Worm (Caenorhabditis elegans) whole organism, L4 larva: Measurements from ENCODE around the gene C18E9.5.

Source experiments
- D1046.2 ChIP-seq: fragments of 200-800 bp; sonication (Bioruptor generic); IDR thresholded peaks from 2 replicates; pipeline ENCODE4 v1.3.6; 2022; ENCODE audit warnings: missing genetic modification characterization, missing compliant biosample characterization
- F26F4.8 ChIP-seq: fragments of 200-800 bp; sonication (Bioruptor generic); conservative IDR thresholded peaks from 2 replicates; pipeline ENCODE4 v1.3.6; 2022; ENCODE audit warnings: missing genetic modification characterization, missing compliant biosample characterization
- F37D6.2 ChIP-seq: sonication (generic microtip); optimal IDR thresholded peaks from 2 replicates; lab custom pipeline; 2016; ENCODE audit warnings: mild to moderate bottlenecking, missing genetic modification characterization, missing compliant biosample characterization
- F44E2.7 ChIP-seq: fragments of 200-800 bp; sonication (Bioruptor generic); IDR thresholded peaks from 2 replicates; pipeline ENCODE4 v2.1.2; 2022; ENCODE audit warnings: missing genetic modification characterization, missing compliant biosample characterization
- T26A8.4 ChIP-seq: fragments of 200-800 bp; sonication (Bioruptor generic); IDR thresholded peaks from 2 replicates; pipeline ENCODE4 v1.3.6; 2022; ENCODE audit warnings: missing genetic modification characterization, missing compliant biosample characterization
- Y48G9A.11 ChIP-seq: fragments of 200-800 bp; sonication (Bioruptor generic); IDR thresholded peaks from 2 replicates; pipeline ENCODE4 v1.3.6; 2022; ENCODE audit warnings: missing genetic modification reagents, missing genetic modification characterization, missing compliant biosample characterization
- aha-1 ChIP-seq: fragments of 150-350 bp; peaks from one replicate; lab custom pipeline; 2014; ENCODE audit warnings: missing biosample characterization, missing genetic modification characterization
- arid-1 ChIP-seq: fragments of 200-800 bp; sonication (Bioruptor generic); conservative IDR thresholded peaks from 2 replicates; pipeline ENCODE4 v1.3.6; 2022; ENCODE audit warnings: missing genetic modification reagents, missing genetic modification characterization, missing compliant biosample characterization
- ceh-20 ChIP-seq: fragments of 200-800 bp; sonication (Bioruptor generic); IDR thresholded peaks from 2 replicates; pipeline ENCODE4 v1.3.6; 2022; ENCODE audit warnings: missing genetic modification reagents, missing genetic modification characterization, missing compliant biosample characterization
- ceh-62 ChIP-seq: sonication (generic microtip); optimal IDR thresholded peaks from 2 replicates; lab custom pipeline; 2017; ENCODE audit warnings: missing biosample characterization, missing genetic modification characterization
- cey-2 ChIP-seq: sonication (generic microtip); optimal IDR thresholded peaks from 3 replicates; lab custom pipeline; 2017; ENCODE audit warnings: missing genetic modification characterization, mild to moderate bottlenecking, missing compliant biosample characterization, antibody characterized with exemption, borderline replicate concordance; ENCODE audit not compliant: insufficient read depth
- daf-16 ChIP-seq, 3 experiments: sonication (generic microtip); optimal IDR thresholded peaks; 2 replicates each; lab custom pipeline; 2016 to 2017; ENCODE audit warnings: missing genetic modification characterization in 3 of 3, missing genetic modification reagents in 3 of 3, mild to moderate bottlenecking in 2 of 3, missing compliant biosample characterization in 2 of 3, missing biosample characterization in 1 of 3, moderate library complexity in 1 of 3
- dve-1 ChIP-seq: sonication (generic microtip); optimal IDR thresholded peaks from 2 replicates; lab custom pipeline; 2017; ENCODE audit warnings: antibody characterized with exemption, mild to moderate bottlenecking, missing genetic modification characterization, missing compliant biosample characterization; ENCODE audit not compliant: insufficient read depth
- fkh-10 ChIP-seq: fragments of 150-350 bp; optimal IDR thresholded peaks from 2 replicates; lab custom pipeline; 2014; ENCODE audit warnings: missing biosample characterization, missing genetic modification reagents, missing genetic modification characterization
- hif-1 ChIP-seq, 2 experiments: sonication (generic microtip); optimal IDR thresholded peaks; 2 replicates each; lab custom pipeline; 2016 to 2017; ENCODE audit warnings: missing compliant biosample characterization in 2 of 2, missing genetic modification characterization in 2 of 2, missing genetic modification reagents in 2 of 2, missing genotype in 2 of 2, mild to moderate bottlenecking in 1 of 2
- hlh-11 ChIP-seq: fragments of 200-800 bp; sonication (Bioruptor generic); optimal IDR thresholded peaks from 2 replicates; lab custom pipeline; 2018; ENCODE audit warnings: mild to moderate bottlenecking, missing genetic modification characterization, missing compliant biosample characterization
- hlh-30 ChIP-seq: sonication (generic microtip); optimal IDR thresholded peaks from 2 replicates; lab custom pipeline; 2017; ENCODE audit warnings: antibody characterized with exemption, mild to moderate bottlenecking, missing genetic modification characterization, missing compliant biosample characterization; ENCODE audit not compliant: insufficient read depth
- hmg-1.1 ChIP-seq: fragments of 200-800 bp; sonication (Bioruptor generic); IDR thresholded peaks from 2 replicates; pipeline ENCODE4 v1.3.6; 2022; ENCODE audit warnings: missing genetic modification reagents, missing genetic modification characterization, missing compliant biosample characterization
- lin-15B ChIP-seq: fragments of 150-350 bp; sonication (generic microtip); optimal IDR thresholded peaks from 3 replicates; lab custom pipeline; 2014; ENCODE audit warnings: missing biosample characterization, missing genetic modification characterization
- lin-38 ChIP-seq: fragments of 200-800 bp; sonication (Bioruptor generic); IDR thresholded peaks from 2 replicates; pipeline ENCODE4 v1.3.6; 2022; ENCODE audit warnings: missing genetic modification reagents, missing genetic modification characterization, missing compliant biosample characterization
- lir-3 ChIP-seq: sonication (generic microtip); optimal IDR thresholded peaks from 2 replicates; lab custom pipeline; 2016; ENCODE audit warnings: mild to moderate bottlenecking, missing genetic modification characterization, missing compliant biosample characterization
- mdl-1 ChIP-seq, 2 experiments: fragments of 150-350 bp in 1 of 2; sonication (generic microtip) in 1 of 2; optimal IDR thresholded peaks; 2 replicates each; lab custom pipeline; 2014 to 2017; ENCODE audit warnings: missing biosample characterization in 2 of 2, missing genetic modification characterization in 2 of 2
- mdt-29 ChIP-seq: fragments of 200-800 bp; sonication (Bioruptor generic); IDR thresholded peaks from 2 replicates; pipeline ENCODE4 v1.3.6; 2022; ENCODE audit warnings: missing genetic modification reagents, missing genetic modification characterization, missing compliant biosample characterization
- mep-1 ChIP-seq: fragments of 150-350 bp; sonication (generic microtip); optimal IDR thresholded peaks from 3 replicates; lab custom pipeline; 2014; ENCODE audit warnings: missing biosample characterization, missing genetic modification characterization
- mxl-2 ChIP-seq: fragments of 200-800 bp; sonication (Bioruptor generic); conservative IDR thresholded peaks from 2 replicates; pipeline ENCODE4 v1.3.6; 2022; ENCODE audit warnings: missing genetic modification reagents, missing genetic modification characterization, missing compliant biosample characterization
- mxl-3 ChIP-seq: fragments of 200-800 bp; sonication (Bioruptor generic); optimal IDR thresholded peaks from 2 replicates; lab custom pipeline; 2018; ENCODE audit warnings: mild to moderate bottlenecking, missing genetic modification characterization, missing compliant biosample characterization
- nhr-102 ChIP-seq: sonication (generic microtip); optimal IDR thresholded peaks from 2 replicates; lab custom pipeline; 2016; ENCODE audit warnings: mild to moderate bottlenecking, missing genetic modification characterization, moderate library complexity, missing compliant biosample characterization
- nhr-111 ChIP-seq: fragments of 200-800 bp; sonication (Bioruptor generic); optimal IDR thresholded peaks from 2 replicates; lab custom pipeline; 2018; ENCODE audit warnings: mild to moderate bottlenecking, missing genetic modification characterization, missing compliant biosample characterization
- nhr-28 ChIP-seq: fragments of 150-350 bp; optimal IDR thresholded peaks from 2 replicates; lab custom pipeline; 2014; ENCODE audit warnings: missing biosample characterization, missing genetic modification characterization
- nhr-41 ChIP-seq: fragments of 200-800 bp; sonication (Bioruptor generic); IDR thresholded peaks from 2 replicates; pipeline ENCODE4 v1.3.6; 2022; ENCODE audit warnings: missing genetic modification reagents, missing genetic modification characterization, missing compliant biosample characterization
- nhr-48 ChIP-seq: sonication (generic microtip); optimal IDR thresholded peaks from 2 replicates; lab custom pipeline; 2016; ENCODE audit warnings: mild to moderate bottlenecking, missing genetic modification characterization, missing compliant biosample characterization
- nhr-6 ChIP-seq: fragments of 150-350 bp; optimal IDR thresholded peaks from 2 replicates; lab custom pipeline; 2014; ENCODE audit warnings: missing biosample characterization, missing genetic modification characterization
- nhr-77 ChIP-seq: fragments of 150-350 bp; optimal IDR thresholded peaks from 2 replicates; lab custom pipeline; 2014; ENCODE audit warnings: missing biosample characterization, missing genetic modification characterization
- pqm-1 ChIP-seq: sonication (generic microtip); optimal IDR thresholded peaks from 2 replicates; lab custom pipeline; 2017; ENCODE audit warnings: missing biosample characterization, missing genetic modification characterization
- saeg-2 ChIP-seq: fragments of 200-800 bp; sonication (Bioruptor generic); IDR thresholded peaks from 2 replicates; pipeline ENCODE4 v1.3.6; 2022; ENCODE audit warnings: missing genetic modification reagents, missing genetic modification characterization, missing compliant biosample characterization
- skn-1 ChIP-seq: fragments of 150-350 bp; optimal IDR thresholded peaks from 2 replicates; lab custom pipeline; 2014; ENCODE audit warnings: missing biosample characterization, missing genetic modification characterization
- snpc-1.2 ChIP-seq: fragments of 200-800 bp; sonication (Bioruptor generic); IDR thresholded peaks from 2 replicates; pipeline ENCODE4 v1.3.6; 2022; ENCODE audit warnings: missing genetic modification reagents, missing genetic modification characterization, missing compliant biosample characterization
- spr-1 ChIP-seq: sonication (generic microtip); optimal IDR thresholded peaks from 2 replicates; lab custom pipeline; 2016; ENCODE audit warnings: mild to moderate bottlenecking, missing genetic modification characterization, missing compliant biosample characterization
- spr-3 ChIP-seq: fragments of 200-800 bp; sonication (Bioruptor generic); optimal IDR thresholded peaks from 2 replicates; lab custom pipeline; 2018; ENCODE audit warnings: mild to moderate bottlenecking, missing genetic modification characterization, missing compliant biosample characterization
- unc-130 ChIP-seq: sonication (generic microtip); optimal IDR thresholded peaks from 2 replicates; lab custom pipeline; 2016; ENCODE audit warnings: missing genetic modification reagents, missing genetic modification characterization, missing compliant biosample characterization
- unc-62 ChIP-seq, 3 experiments: fragments of 150-350 bp in 1 of 3; sonication (generic microtip); optimal IDR thresholded peaks in 2 of 3; peaks in 1 of 3; 1 replicate in 1 of 3; 2 replicates in 2 of 3; lab custom pipeline; 2014 to 2017; ENCODE audit warnings: missing biosample characterization in 3 of 3, missing genetic modification characterization in 3 of 3, missing genetic modification reagents in 3 of 3, missing genotype in 1 of 3
- zfp-2 ChIP-seq: sonication (generic microtip); optimal IDR thresholded peaks from 2 replicates; lab custom pipeline; 2016; ENCODE audit warnings: mild to moderate bottlenecking, missing genetic modification characterization, missing compliant biosample characterization
- zfp-3 ChIP-seq: fragments of 200-800 bp; sonication (Bioruptor generic); conservative IDR thresholded peaks from 2 replicates; pipeline ENCODE4 v1.3.6; 2022; ENCODE audit warnings: missing genetic modification reagents, missing genetic modification characterization, missing compliant biosample characterization
- zip-2 ChIP-seq: fragments of 150-350 bp; optimal IDR thresholded peaks from 2 replicates; lab custom pipeline; 2014; ENCODE audit warnings: missing biosample characterization, missing genetic modification characterization

C18E9.5 gene

DNA sequence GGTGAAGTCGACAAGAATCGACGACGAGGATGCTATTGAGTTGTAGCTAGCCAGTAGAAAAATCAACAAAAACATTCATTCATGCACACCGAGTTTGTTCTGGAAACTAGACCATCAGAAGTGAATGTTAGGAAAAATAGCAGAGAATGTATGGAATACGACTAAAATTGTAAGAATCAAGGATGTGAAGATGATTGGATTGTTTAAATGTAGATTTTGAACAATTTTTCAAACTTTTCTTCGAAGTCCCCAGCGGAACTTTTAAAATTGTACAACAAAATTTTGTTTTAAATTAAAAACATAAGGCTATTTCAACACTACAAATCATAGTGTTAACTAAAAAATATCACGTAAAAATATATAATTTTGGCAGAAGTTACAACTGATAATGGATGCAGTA lies 12.9 kb downstream of the C18E9.5 start, which contains the start of gene C18E9.7:
C18E9.7 (minus strand) TSS at position 101 of the 400 bp plus-strand sequence.
- TF ChIP-seq Y48G9A.11 (GFP tag; lab: Robert Waterston, UW) (no peak), T26A8.4 (GFP tag; lab: Robert Waterston, UW) (no peak), spr-3 (no peak), nhr-41 (GFP tag; lab: Robert Waterston, UW) (no peak), skn-1 (tag; lab: Kevin White, UChicago) (no peak), saeg-2 (no peak), mdl-1 (tag; optimal IDR thresholded peaks at IDR 0.05; lab: Kevin White, UChicago) (no peak), nhr-6 (no peak), spr-1 (no peak), aha-1 (tag; lab: Kevin White, UChicago) (no peak), hlh-30 (no peak), nhr-48 (tag; lab: Kevin White, UChicago) (no peak), hmg-1.1 (GFP tag; lab: Robert Waterston, UW) (no peak), unc-130 (GFP tag; lab: Kevin White, UChicago) (no peak), snpc-1.2 (GFP tag; lab: Robert Waterston, UW) (no peak), F26F4.8 (GFP tag; lab: Robert Waterston, UW) (no peak)
- TF ChIP-seq, all 104 proteins: peak for 0

DNA sequence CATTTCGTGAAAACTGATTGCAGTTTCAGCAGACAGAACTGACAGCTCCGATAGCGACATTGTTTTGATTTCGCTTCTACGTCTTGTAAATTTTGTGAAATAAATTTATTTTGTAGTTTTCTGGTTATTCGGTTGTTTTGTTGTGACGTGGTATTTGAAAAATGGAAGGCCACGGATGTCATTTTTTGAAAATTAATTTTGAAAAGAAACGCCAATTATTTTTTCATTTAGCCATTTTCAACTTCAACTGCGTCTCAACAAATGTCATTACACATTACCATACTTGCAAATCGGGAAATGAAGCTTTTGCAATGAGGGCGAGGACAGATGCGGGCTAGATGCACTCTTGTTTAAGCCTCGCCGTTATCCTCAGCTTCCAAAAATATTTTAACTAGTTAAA lies 18.2 kb downstream of the C18E9.5 start, which contains the start of gene C18E9.8:
C18E9.8 (minus strand) TSS at position 101 of the 400 bp plus-strand sequence.
- TF ChIP-seq D1046.2 (GFP tag; lab: Robert Waterston, UW) (no peak), mxl-2 (GFP tag; lab: Robert Waterston, UW) (no peak), nhr-77 (tag; lab: Kevin White, UChicago) (no peak), aha-1 (tag; lab: Kevin White, UChicago) (peak; percentile 79), nhr-102 (tag; lab: Kevin White, UChicago) (peak; percentile 21)

DNA sequence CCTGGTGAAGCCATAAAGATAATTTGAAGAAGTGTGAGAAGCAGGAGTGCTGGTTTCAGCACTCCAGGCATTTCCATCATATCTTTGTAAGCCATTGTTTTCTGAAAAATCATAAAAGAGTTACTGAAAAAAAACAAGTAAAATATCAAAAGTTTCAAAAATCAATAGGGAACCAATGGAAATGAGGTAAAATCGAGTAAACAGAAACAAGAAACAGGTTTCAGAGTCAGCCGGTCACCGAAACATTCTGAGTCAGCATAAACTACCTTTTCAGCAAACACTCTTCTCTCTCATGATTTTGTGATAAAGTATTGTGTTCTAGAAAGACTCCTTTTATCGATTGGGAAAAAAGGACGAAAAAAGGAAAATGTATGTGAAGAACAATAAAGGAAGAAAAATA lies 19.7 kb downstream of the C18E9.5 start, which contains the start of gene C18E9.9:
C18E9.9 (minus strand) TSS at position 101 of the 400 bp plus-strand sequence.
- TF ChIP-seq snpc-1.2 (GFP tag; lab: Robert Waterston, UW) (no peak), mxl-3 (no peak), nhr-111 (no peak), arid-1 (no peak), cey-2 (tag; lab: Kevin White, UChicago) (no peak), ceh-62 (no peak), pqm-1 (tag; lab: Kevin White, UChicago) (no peak), zfp-3 (GFP tag; lab: Robert Waterston, UW) (no peak), lir-3 (tag; lab: Kevin White, UChicago) (no peak), zip-2 (tag; lab: Kevin White, UChicago) (no peak), F44E2.7 (GFP tag; lab: Robert Waterston, UW) (no peak), mdt-29 (no peak), nhr-6 (no peak), zfp-2 (tag; lab: Kevin White, UChicago) (no peak), F37D6.2 (tag; lab: Kevin White, UChicago) (no peak), lin-15B (tag; lab: Kevin White, UChicago) (no peak), mep-1 (tag; lab: Kevin White, UChicago) (no peak), skn-1 (tag; lab: Kevin White, UChicago) (no peak), nhr-41 (GFP tag; lab: Robert Waterston, UW) (no peak), ceh-20 (GFP tag; lab: Robert Waterston, UW) (no peak), daf-16 (GFP tag; optimal IDR thresholded peaks at IDR 0.05; lab: Kevin White, UChicago) (no peak), daf-16 (tag; optimal IDR thresholded peaks at IDR 0.05; lab: Kevin White, UChicago) (peak; percentile 38), D1046.2 (GFP tag; lab: Robert Waterston, UW) (no peak), nhr-77 (tag; lab: Kevin White, UChicago) (peak; percentile 0), hlh-11 (tag; lab: Kevin White, UChicago) (peak; percentile 20), nhr-28 (peak; percentile 3), dve-1 (tag; lab: Kevin White, UChicago) (peak; percentile 17), T26A8.4 (GFP tag; lab: Robert Waterston, UW) (no peak), hif-1 (tag; optimal IDR thresholded peaks at IDR 0.05; lab: Kevin White, UChicago) (no peak), unc-62 (GFP tag; optimal IDR thresholded peaks at IDR 0.05 in 1 of 2; lab: Kevin White, UChicago) (no peak), unc-62 (tag; optimal IDR thresholded peaks at IDR 0.05; lab: Kevin White, UChicago) (no peak), lin-38 (GFP tag; lab: Robert Waterston, UW) (no peak), fkh-10 (no peak)
